Worm (Caenorhabditis elegans) whole organism, L3 larva: Measurements from ENCODE around the gene F58D12.3.

ENCODE experiments used
- R02D3.7 ChIP-seq: fragments of 150-350 bp; optimal IDR thresholded peaks from 2 replicates; lab custom pipeline; 2014; ENCODE audit warnings: missing biosample characterization, missing genetic modification characterization
- ZK546.5 ChIP-seq: sonication (generic microtip); optimal IDR thresholded peaks from 2 replicates; lab custom pipeline; 2017; ENCODE audit warnings: missing biosample characterization, missing genetic modification characterization
- aly-2 ChIP-seq: fragments of 150-350 bp; optimal IDR thresholded peaks from 2 replicates; lab custom pipeline; 2014; ENCODE audit warnings: missing biosample characterization, missing genetic modification characterization
- ama-1 ChIP-seq: fragments of 150-350 bp; optimal IDR thresholded peaks from 2 replicates; lab custom pipeline; 2018
- ceh-16 ChIP-seq: sonication (generic microtip); optimal IDR thresholded peaks from 2 replicates; lab custom pipeline; 2017; ENCODE audit warnings: missing biosample characterization, missing genetic modification characterization
- ceh-28 ChIP-seq: fragments of 150-350 bp; optimal IDR thresholded peaks from 2 replicates; lab custom pipeline; 2014; ENCODE audit warnings: missing biosample characterization, missing genetic modification reagents, missing genetic modification characterization
- ceh-82 ChIP-seq: fragments of 150-350 bp; optimal IDR thresholded peaks from 2 replicates; lab custom pipeline; 2014; ENCODE audit warnings: missing biosample characterization, missing genetic modification characterization
- ceh-9 ChIP-seq: sonication (generic microtip); optimal IDR thresholded peaks from 2 replicates; lab custom pipeline; 2018; ENCODE audit warnings: missing biosample characterization, missing genetic modification characterization
- daf-12 ChIP-seq: fragments of 150-350 bp; optimal IDR thresholded peaks from 2 replicates; lab custom pipeline; 2014; ENCODE audit warnings: missing biosample characterization, missing genetic modification reagents, missing genetic modification characterization
- egl-27 ChIP-seq: sonication (generic microtip); optimal IDR thresholded peaks from 4 replicates; lab custom pipeline; 2017; ENCODE audit warnings: missing biosample characterization, missing genetic modification reagents, missing genetic modification characterization
- egl-5 ChIP-seq: fragments of 150-350 bp; optimal IDR thresholded peaks from 2 replicates; lab custom pipeline; 2017; ENCODE audit warnings: missing biosample characterization, missing genetic modification reagents, missing genetic modification characterization, inconsistent platforms
- elt-1 ChIP-seq: fragments of 150-350 bp; optimal IDR thresholded peaks from 2 replicates; lab custom pipeline; 2014; ENCODE audit warnings: missing biosample characterization, missing genetic modification characterization
- elt-2 ChIP-seq: sonication (generic microtip); optimal IDR thresholded peaks from 2 replicates; lab custom pipeline; 2016; ENCODE audit warnings: missing genetic modification reagents, mild to moderate bottlenecking, missing genetic modification characterization, missing compliant biosample characterization
- elt-3 ChIP-seq, 3 experiments: fragments of 150-350 bp in 1 of 3; sonication (generic microtip) in 2 of 3; optimal IDR thresholded peaks; 2 replicates in 2 of 3; 4 replicates in 1 of 3; lab custom pipeline; 2014 to 2017; ENCODE audit warnings: missing biosample characterization in 3 of 3, missing genetic modification characterization in 3 of 3
- eor-1 ChIP-seq, 2 experiments: fragments of 150-350 bp; optimal IDR thresholded peaks; 2 replicates each; lab custom pipeline; 2014 to 2018; ENCODE audit warnings: missing biosample characterization in 2 of 2, missing genetic modification characterization in 2 of 2
- fkh-10 ChIP-seq: sonication (generic microtip); optimal IDR thresholded peaks from 2 replicates; lab custom pipeline; 2017; ENCODE audit warnings: missing biosample characterization, missing genetic modification reagents, missing genetic modification characterization
- fkh-2 ChIP-seq: fragments of 150-350 bp; optimal IDR thresholded peaks from 2 replicates; lab custom pipeline; 2014; ENCODE audit warnings: missing biosample characterization, missing genetic modification reagents, missing genetic modification characterization
- fos-1 ChIP-seq: fragments of 150-350 bp; optimal IDR thresholded peaks from 2 replicates; lab custom pipeline; 2014; ENCODE audit warnings: missing biosample characterization, missing genetic modification characterization
- hmg-11 ChIP-seq: sonication (generic microtip); optimal IDR thresholded peaks from 2 replicates; lab custom pipeline; 2016; ENCODE audit warnings: missing genetic modification characterization, missing compliant biosample characterization
- jun-1 ChIP-seq: fragments of 150-350 bp; optimal IDR thresholded peaks from 2 replicates; lab custom pipeline; 2014; ENCODE audit warnings: missing biosample characterization, missing genetic modification reagents, missing genetic modification characterization
- lin-15B ChIP-seq: fragments of 150-350 bp; optimal IDR thresholded peaks from 2 replicates; lab custom pipeline; 2014; ENCODE audit warnings: missing biosample characterization, missing genetic modification characterization
- lin-39 ChIP-seq: fragments of 150-350 bp; optimal IDR thresholded peaks from 2 replicates; lab custom pipeline; 2018; ENCODE audit warnings: missing biosample characterization, missing genetic modification reagents, missing genetic modification characterization
- lsy-12 ChIP-seq: sonication (generic microtip); optimal IDR thresholded peaks from 2 replicates; lab custom pipeline; 2016; ENCODE audit warnings: mild to moderate bottlenecking, missing genetic modification characterization, missing compliant biosample characterization
- mdl-1 ChIP-seq: fragments of 150-350 bp; optimal IDR thresholded peaks from 2 replicates; lab custom pipeline; 2014; ENCODE audit warnings: missing biosample characterization, missing genetic modification characterization
- mml-1 ChIP-seq: fragments of 150-350 bp; sonication (generic microtip); optimal IDR thresholded peaks from 3 replicates; lab custom pipeline; 2014; ENCODE audit warnings: missing biosample characterization, missing genetic modification characterization
- nfya-1 ChIP-seq: sonication (generic microtip); optimal IDR thresholded peaks from 2 replicates; lab custom pipeline; 2017; ENCODE audit warnings: missing genetic modification characterization, mild to moderate bottlenecking, missing compliant biosample characterization, antibody characterized with exemption, moderate library complexity; ENCODE audit not compliant: insufficient read depth
- nhr-11 ChIP-seq: fragments of 150-350 bp; optimal IDR thresholded peaks from 2 replicates; lab custom pipeline; 2014; ENCODE audit warnings: missing biosample characterization, missing genetic modification characterization
- nhr-12 ChIP-seq: fragments of 150-350 bp; optimal IDR thresholded peaks from 2 replicates; lab custom pipeline; 2014; ENCODE audit warnings: missing biosample characterization, missing genetic modification characterization
- nhr-23 ChIP-seq: fragments of 150-350 bp; optimal IDR thresholded peaks from 2 replicates; lab custom pipeline; 2014; ENCODE audit warnings: missing biosample characterization, missing genetic modification reagents, missing genetic modification characterization
- nhr-237 ChIP-seq: fragments of 150-350 bp; optimal IDR thresholded peaks from 2 replicates; lab custom pipeline; 2014; ENCODE audit warnings: missing biosample characterization, missing genetic modification characterization
- nhr-25 ChIP-seq: sonication (generic microtip); optimal IDR thresholded peaks from 2 replicates; lab custom pipeline; 2017; ENCODE audit warnings: missing biosample characterization, missing genetic modification characterization
- nhr-28 ChIP-seq: fragments of 150-350 bp; optimal IDR thresholded peaks from 2 replicates; lab custom pipeline; 2014; ENCODE audit warnings: missing biosample characterization, missing genetic modification characterization
- nhr-43 ChIP-seq: sonication (generic microtip); optimal IDR thresholded peaks from 2 replicates; lab custom pipeline; 2016; ENCODE audit warnings: mild to moderate bottlenecking, missing genetic modification characterization, missing compliant biosample characterization; ENCODE audit not compliant: poor library complexity, severe bottlenecking
- nhr-67 ChIP-seq: fragments of 150-350 bp; optimal IDR thresholded peaks from 2 replicates; lab custom pipeline; 2014; ENCODE audit warnings: missing biosample characterization, missing genetic modification characterization
- nhr-76 ChIP-seq: fragments of 150-350 bp; sonication (generic microtip); optimal IDR thresholded peaks from 5 replicates; lab custom pipeline; 2014; ENCODE audit warnings: missing biosample characterization, missing genetic modification characterization
- nhr-77 ChIP-seq: fragments of 150-350 bp; optimal IDR thresholded peaks from 2 replicates; lab custom pipeline; 2014; ENCODE audit warnings: missing biosample characterization, missing genetic modification characterization
- pha-4 ChIP-seq: fragments of 150-350 bp; optimal IDR thresholded peaks from 2 replicates; lab custom pipeline; 2014; ENCODE audit warnings: missing biosample characterization, missing genetic modification reagents, missing genetic modification characterization
- pqm-1 ChIP-seq: fragments of 150-350 bp; optimal IDR thresholded peaks from 2 replicates; lab custom pipeline; 2017; ENCODE audit warnings: missing biosample characterization, missing genetic modification characterization, inconsistent platforms
- sea-2 ChIP-seq: fragments of 150-350 bp; sonication (generic microtip); optimal IDR thresholded peaks from 4 replicates; lab custom pipeline; 2014; ENCODE audit warnings: missing biosample characterization, missing genetic modification reagents, missing genetic modification characterization
- skn-1 ChIP-seq: fragments of 150-350 bp; optimal IDR thresholded peaks from 2 replicates; lab custom pipeline; 2014; ENCODE audit warnings: missing biosample characterization, missing genetic modification characterization
- snpc-4 ChIP-seq: fragments of 150-350 bp; optimal IDR thresholded peaks from 2 replicates; lab custom pipeline; 2014; ENCODE audit warnings: missing biosample characterization, missing genetic modification characterization
- tbx-2 ChIP-seq: sonication (generic microtip); optimal IDR thresholded peaks from 2 replicates; lab custom pipeline; 2016; ENCODE audit warnings: mild to moderate bottlenecking, missing genetic modification characterization, missing compliant biosample characterization
- unc-39 ChIP-seq: sonication (generic microtip); optimal IDR thresholded peaks from 4 replicates; lab custom pipeline; 2017; ENCODE audit warnings: missing biosample characterization, missing genetic modification characterization
- unc-62 ChIP-seq: fragments of 150-350 bp; sonication (generic microtip); optimal IDR thresholded peaks from 4 replicates; lab custom pipeline; 2014; ENCODE audit warnings: missing biosample characterization, missing genetic modification reagents, missing genetic modification characterization
- zag-1 ChIP-seq: fragments of 150-350 bp; optimal IDR thresholded peaks from 2 replicates; lab custom pipeline; 2014; ENCODE audit warnings: missing biosample characterization, missing genetic modification characterization
- ztf-11 ChIP-seq: fragments of 150-350 bp; optimal IDR thresholded peaks from 2 replicates; lab custom pipeline; 2014; ENCODE audit warnings: missing biosample characterization, missing genetic modification characterization
- ztf-4 ChIP-seq: fragments of 150-350 bp; optimal IDR thresholded peaks from 2 replicates; lab custom pipeline; 2014; ENCODE audit warnings: missing biosample characterization, missing genetic modification characterization

Gene F58D12.3

ce11 chrV:14092403-14092802 lies 34.8 kb downstream of the F58D12.3 start, which contains the start of gene D1086.3:
Gene D1086.3, plus strand, starts transcription at chrV:14092792.
- TF ChIP-seq sea-2 (GFP tag; lab: Kevin White, UChicago) (no peak), nhr-77 (no peak), elt-1 (tag; lab: Kevin White, UChicago) (no peak), snpc-4 (peak; percentile 97), nfya-1 (tag; lab: Kevin White, UChicago) (peak; percentile 29), ama-1 (lab: Kevin White, UChicago) (peak; percentile 90), egl-27 (tag; lab: Kevin White, UChicago) (no peak), nhr-25 (tag; lab: Kevin White, UChicago) (peak; percentile 54), elt-3 (tag; optimal IDR thresholded peaks at IDR 0.05; lab: Kevin White, UChicago) (no peak), nhr-76 (tag; lab: Kevin White, UChicago) (no peak), nhr-11 (no peak), pqm-1 (tag; lab: Kevin White, UChicago) (peak; percentile 67), egl-5 (tag; lab: Kevin White, UChicago) (no peak), lin-39 (tag; lab: Kevin White, UChicago) (no peak), ceh-28 (tag; lab: Kevin White, UChicago) (no peak), ztf-11 (tag; lab: Kevin White, UChicago) (no peak), tbx-2 (tag; lab: Kevin White, UChicago) (no peak), eor-1 (tag; optimal IDR thresholded peaks at IDR 0.05; lab: Kevin White, UChicago) (no peak), nhr-67 (tag; lab: Kevin White, UChicago) (no peak), nhr-237 (tag; lab: Kevin White, UChicago) (no peak), lsy-12 (tag; lab: Kevin White, UChicago) (no peak), unc-39 (tag; lab: Kevin White, UChicago) (no peak), nhr-28 (tag; lab: Kevin White, UChicago) (no peak), daf-12 (no peak), fkh-2 (no peak), lin-15B (peak; percentile 8), nhr-23 (tag; lab: Kevin White, UChicago) (no peak), R02D3.7 (tag; lab: Kevin White, UChicago) (peak; percentile 20), zag-1 (tag; lab: Kevin White, UChicago) (no peak), nhr-43 (tag; lab: Kevin White, UChicago) (peak; percentile 59), unc-62 (no peak), fkh-10 (no peak), ZK546.5 (tag; lab: Kevin White, UChicago) (no peak), pha-4 (tag; lab: Kevin White, UChicago) (no peak), ceh-16 (tag; lab: Kevin White, UChicago) (no peak), aly-2 (tag; lab: Kevin White, UChicago) (no peak), elt-2 (tag; lab: Kevin White, UChicago) (peak; percentile 12), skn-1 (no peak), mml-1 (tag; lab: Kevin White, UChicago) (no peak), ceh-82 (no peak), mdl-1 (tag; lab: Kevin White, UChicago) (no peak), hmg-11 (no peak), ztf-4 (no peak), jun-1 (tag; lab: Kevin White, UChicago) (no peak), nhr-12 (tag; lab: Kevin White, UChicago) (no peak), ceh-9 (tag; lab: Kevin White, UChicago) (no peak), fos-1 (tag; lab: Kevin White, UChicago) (no peak)
